Fruit fly (Drosophila melanogaster) whole organism, adult: Measurements from ENCODE around the gene CG8927.

Experiments used
- CG11617 ChIP-seq: fragments of 200-800 bp; sonication (Bioruptor generic); optimal IDR thresholded peaks from 2 replicates; lab custom pipeline; 2017; ENCODE audit warnings: mild to moderate bottlenecking, missing biosample characterization, missing genetic modification reagents, missing genetic modification characterization
- CG12768 ChIP-seq: fragments of 200-800 bp; sonication (Bioruptor generic); optimal IDR thresholded peaks from 2 replicates; lab custom pipeline; 2017; ENCODE audit warnings: missing biosample characterization, missing genetic modification characterization, mild to moderate bottlenecking, moderate library complexity, missing genetic modification reagents
- CG14711 ChIP-seq: fragments of 200-800 bp; sonication (Bioruptor generic); optimal IDR thresholded peaks from 2 replicates; lab custom pipeline; 2018; ENCODE audit warnings: missing biosample characterization, mild to moderate bottlenecking, missing genetic modification characterization, moderate library complexity
- CG1620 ChIP-seq: fragments of 200-800 bp; sonication (Bioruptor generic); optimal IDR thresholded peaks from 2 replicates; lab custom pipeline; 2016; ENCODE audit warnings: missing biosample characterization, missing genetic modification characterization
- CG33017 ChIP-seq: fragments of 200-800 bp; sonication (Bioruptor generic); optimal IDR thresholded peaks from 2 replicates; lab custom pipeline; 2018; ENCODE audit warnings: missing biosample characterization, mild to moderate bottlenecking, missing genetic modification characterization, moderate library complexity
- CG5204 ChIP-seq: fragments of 200-800 bp; sonication (Bioruptor generic); optimal IDR thresholded peaks from 2 replicates; lab custom pipeline; 2016; ENCODE audit warnings: missing biosample characterization, missing genetic modification characterization
- CG7045 ChIP-seq: fragments of 200-800 bp; sonication (Bioruptor generic); optimal IDR thresholded peaks from 2 replicates; lab custom pipeline; 2017; ENCODE audit warnings: missing biosample characterization, mild to moderate bottlenecking, missing genetic modification characterization
- CG7101 ChIP-seq: fragments of 200-800 bp; sonication (Bioruptor generic); optimal IDR thresholded peaks from 2 replicates; lab custom pipeline; 2018; ENCODE audit warnings: missing biosample characterization, mild to moderate bottlenecking, missing genetic modification characterization, moderate library complexity
- Clk ChIP-seq: fragments of 200-800 bp; sonication (Bioruptor generic); optimal IDR thresholded peaks from 2 replicates; lab custom pipeline; 2017; ENCODE audit warnings: missing biosample characterization, missing genetic modification characterization
- Crg-1 ChIP-seq: fragments of 200-800 bp; sonication (Bioruptor generic); optimal IDR thresholded peaks from 2 replicates; lab custom pipeline; 2016; ENCODE audit warnings: missing biosample characterization, missing genetic modification characterization
- Hr96 ChIP-seq: fragments of 200-800 bp; sonication (Bioruptor generic); optimal IDR thresholded peaks from 2 replicates; lab custom pipeline; 2016; ENCODE audit warnings: missing biosample characterization, missing genetic modification characterization
- Mnt ChIP-seq: fragments of 200-800 bp; sonication (Bioruptor generic); optimal IDR thresholded peaks from 2 replicates; lab custom pipeline; 2016; ENCODE audit warnings: missing biosample characterization, mild to moderate bottlenecking, missing genetic modification characterization
- bab1 ChIP-seq: fragments of 200-800 bp; sonication (Bioruptor generic); optimal IDR thresholded peaks from 3 replicates; lab custom pipeline; 2019; ENCODE audit warnings: missing biosample characterization, mild to moderate bottlenecking, missing genetic modification characterization, moderate library complexity
- cic ChIP-seq: fragments of 200-800 bp; sonication (Bioruptor generic); optimal IDR thresholded peaks from 2 replicates; lab custom pipeline; 2017; ENCODE audit warnings: missing biosample characterization, mild to moderate bottlenecking, missing genetic modification characterization, moderate library complexity
- cnc ChIP-seq, 2 experiments: fragments of >200 bp; optimal IDR thresholded peaks; 2 replicates each; lab custom pipeline; 2017
- kay ChIP-seq: fragments of 200-800 bp; sonication (Bioruptor generic); peaks from one replicate; lab custom pipeline; 2016; ENCODE audit warnings: missing biosample characterization, missing genetic modification characterization, borderline replicate concordance
- ovo ChIP-seq: fragments of 200-800 bp; sonication (Bioruptor generic); optimal IDR thresholded peaks from 2 replicates; lab custom pipeline; 2016; ENCODE audit warnings: missing biosample characterization, missing genetic modification characterization
- pad ChIP-seq: fragments of 200-800 bp; sonication (Bioruptor generic); optimal IDR thresholded peaks from 3 replicates; lab custom pipeline; 2017; ENCODE audit warnings: missing biosample characterization, missing genetic modification characterization, mild to moderate bottlenecking, moderate library complexity, missing genetic modification reagents
- tj ChIP-seq: fragments of 200-800 bp; sonication (Bioruptor generic); optimal IDR thresholded peaks from 3 replicates; lab custom pipeline; 2017; ENCODE audit warnings: missing biosample characterization, mild to moderate bottlenecking, missing genetic modification characterization, moderate library complexity
- toe ChIP-seq: fragments of 200-800 bp; sonication (Bioruptor generic); optimal IDR thresholded peaks from 2 replicates; lab custom pipeline; 2016; ENCODE audit warnings: missing biosample characterization, missing genetic modification characterization

Gene CG8927

dm6 chr3R:16234298-16234697, 53.5 kb downstream of the CG8927 start:
- TF ChIP-seq cic = no peak
- TF ChIP-seq bab1 (GFP tag; lab: Kevin White, UChicago) = no peak
- no peak for TF ChIP-seq CG14711 (tag; lab: Kevin White, UChicago)
- TF ChIP-seq CG33017 (tag; lab: Kevin White, UChicago) = no peak
- TF ChIP-seq CG12768 = no peak
- no peak for TF ChIP-seq tj (GFP tag; lab: Kevin White, UChicago)
- TF ChIP-seq Mnt = no peak
- TF ChIP-seq CG5204 (GFP tag; lab: Kevin White, UChicago) = no peak
- no peak for TF ChIP-seq Crg-1
- no peak for TF ChIP-seq CG7101 (tag; lab: Kevin White, UChicago)
- TF ChIP-seq CG7045 (GFP tag; lab: Kevin White, UChicago) = no peak
- TF ChIP-seq Clk (GFP tag; lab: Kevin White, UChicago) = no peak
- no peak for TF ChIP-seq CG1620 (GFP tag; lab: Kevin White, UChicago)
- TF ChIP-seq cnc (optimal IDR thresholded peaks at IDR 0.05; lab: Kevin White, UChicago) = no peak
- no peak for TF ChIP-seq Hr96 (GFP tag; lab: Kevin White, UChicago)
- no peak for TF ChIP-seq kay
- no peak for TF ChIP-seq pad (GFP tag; lab: Kevin White, UChicago)
- no peak for TF ChIP-seq CG11617
- TF ChIP-seq ovo = no peak

DNA sequence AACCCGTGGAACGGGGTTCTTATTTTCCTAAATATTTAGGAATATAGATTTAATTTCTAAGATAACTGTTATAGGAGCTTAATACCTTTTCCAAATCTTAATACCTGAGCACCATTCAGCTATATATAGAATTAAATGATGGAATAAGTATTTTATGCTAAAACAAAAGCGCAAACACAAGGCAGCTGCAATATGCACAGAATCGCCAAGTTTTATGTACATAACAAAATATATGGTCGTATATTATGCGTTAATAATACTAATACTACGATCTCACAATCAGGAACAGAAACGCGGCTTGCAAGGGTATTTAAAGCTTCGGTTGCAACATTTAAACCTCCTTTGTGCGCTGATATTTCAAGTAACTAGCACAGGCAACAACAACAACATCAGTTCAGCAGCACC, 53.9 kb downstream of the CG8927 start:
- TF ChIP-seq CG7045 (GFP tag; lab: Kevin White, UChicago) (no peak), kay (no peak), CG7101 (tag; lab: Kevin White, UChicago) (no peak), bab1 (GFP tag; lab: Kevin White, UChicago) (no peak), CG1620 (GFP tag; lab: Kevin White, UChicago) (no peak), tj (GFP tag; lab: Kevin White, UChicago) (no peak), Hr96 (GFP tag; lab: Kevin White, UChicago) (no peak), cic (no peak), Mnt (no peak), CG5204 (GFP tag; lab: Kevin White, UChicago) (no peak), CG14711 (tag; lab: Kevin White, UChicago) (no peak)

DNA sequence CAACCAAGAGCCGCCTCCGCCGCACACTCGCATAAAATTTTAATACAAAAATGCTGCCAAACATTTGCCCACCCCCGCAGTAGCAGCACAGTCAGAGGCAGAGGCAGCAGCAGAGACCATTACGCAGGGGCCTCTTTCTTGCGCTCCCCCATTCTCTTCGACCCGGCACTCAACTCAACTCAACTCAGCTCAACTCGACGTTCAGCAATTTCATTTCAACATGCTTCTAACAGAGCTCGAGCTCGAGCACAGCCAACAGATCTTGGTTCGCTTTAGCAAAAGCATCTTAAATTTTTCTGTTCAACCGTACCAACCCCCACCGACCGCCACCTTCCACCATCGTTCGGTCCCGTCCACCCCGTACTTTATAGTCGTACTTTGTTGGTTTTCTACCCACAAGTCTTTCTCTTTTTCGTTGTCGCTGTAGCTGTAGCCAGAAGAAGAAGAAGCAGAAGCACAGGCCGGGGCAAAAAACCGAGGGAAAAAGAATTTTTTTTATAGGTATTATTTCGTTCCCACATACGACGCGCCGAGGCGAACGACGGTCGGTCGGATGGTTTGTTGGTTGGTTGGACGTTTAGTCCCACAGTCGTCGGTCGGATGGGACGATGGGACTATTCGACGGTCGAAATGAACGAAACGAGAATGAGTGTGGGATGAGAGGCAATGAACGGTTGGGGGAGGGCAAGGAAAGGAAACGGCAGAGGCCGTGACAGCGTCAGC, 54.6 kb downstream of the CG8927 start:
- TF ChIP-seq cic (peak; percentile 91), bab1 (GFP tag; lab: Kevin White, UChicago) (peak; percentile 2), CG12768 (peak; percentile 47), Crg-1 (peak; percentile 12), CG14711 (tag; lab: Kevin White, UChicago) (no peak), ovo (peak; percentile 22), toe (GFP tag; lab: Kevin White, UChicago) (peak; percentile 59), Mnt (peak; percentile 75), kay (peak; percentile 95), Hr96 (GFP tag; lab: Kevin White, UChicago) (peak; percentile 61), tj (GFP tag; lab: Kevin White, UChicago) (no peak), Clk (GFP tag; lab: Kevin White, UChicago) (peak; percentile 48), cnc (optimal IDR thresholded peaks at IDR 0.05; lab: Kevin White, UChicago) (no peak), CG7101 (tag; lab: Kevin White, UChicago) (no peak), CG1620 (GFP tag; lab: Kevin White, UChicago) (no peak), CG5204 (GFP tag; lab: Kevin White, UChicago) (no peak), CG7045 (GFP tag; lab: Kevin White, UChicago) (no peak), pad (GFP tag; lab: Kevin White, UChicago) (peak; percentile 27), CG33017 (tag; lab: Kevin White, UChicago) (no peak), CG11617 (no peak)
